Fruit fly (Drosophila melanogaster) whole organism, pupa: ENCODE results near the gene CG43968.

Source experiments
- CG14655 ChIP-seq: fragments of 200-800 bp; sonication (Bioruptor generic); optimal IDR thresholded peaks from 3 replicates; lab custom pipeline; 2017; ENCODE audit warnings: mild to moderate bottlenecking, missing biosample characterization, missing genetic modification reagents, missing genetic modification characterization
- CG34367 ChIP-seq: fragments of 200-800 bp; sonication (Bioruptor generic); optimal IDR thresholded peaks from 2 replicates; lab custom pipeline; 2018; ENCODE audit warnings: missing biosample characterization, mild to moderate bottlenecking, missing genetic modification characterization
- CG4496 ChIP-seq: fragments of 200-800 bp; sonication (Bioruptor generic); IDR thresholded peaks from 3 replicates; pipeline ENCODE4 v1.3.6; 2022; ENCODE audit warnings: missing biosample characterization, missing genetic modification characterization
- CG8301 ChIP-seq: fragments of 200-800 bp; sonication (Bioruptor generic); optimal IDR thresholded peaks from 2 replicates; lab custom pipeline; 2018; ENCODE audit warnings: missing biosample characterization, mild to moderate bottlenecking, missing genetic modification characterization
- CG9948 ChIP-seq: fragments of 200-800 bp; sonication (Bioruptor generic); optimal IDR thresholded peaks from 2 replicates; lab custom pipeline; 2018; ENCODE audit warnings: missing biosample characterization, mild to moderate bottlenecking, missing genetic modification characterization, moderate library complexity

- no peak for TF ChIP-seq CG34367 (tag; lab: Kevin White, UChicago)
- no peak for TF ChIP-seq CG14655
- no peak for TF ChIP-seq CG9948 (tag; lab: Kevin White, UChicago)
- no peak for TF ChIP-seq CG4496 (GFP tag; lab: Robert Waterston, UW)
- no peak for TF ChIP-seq CG8301 (tag; lab: Kevin White, UChicago)
Measured at dm6 chr3L:23783931-23784330, at the start of gene CG43968.
